Worm (Caenorhabditis elegans): ENCODE data around the gene magu-4.

- TF ChIP-seq snpc-4 (tag; optimal IDR thresholded peaks at IDR 0.05) (no peak), unc-62 (GFP tag; optimal IDR thresholded peaks at IDR 0.05) (no peak), hmg-11 (tag; optimal IDR thresholded peaks at IDR 0.05) (no peak)
Observed at ce11 chrIV:10036966-10037365, 27.4 kb downstream of the magu-4 start, which contains the start of gene F44D12.10.
